Fruit fly (Drosophila melanogaster): ENCODE results near the gene CG9588.

DNA sequence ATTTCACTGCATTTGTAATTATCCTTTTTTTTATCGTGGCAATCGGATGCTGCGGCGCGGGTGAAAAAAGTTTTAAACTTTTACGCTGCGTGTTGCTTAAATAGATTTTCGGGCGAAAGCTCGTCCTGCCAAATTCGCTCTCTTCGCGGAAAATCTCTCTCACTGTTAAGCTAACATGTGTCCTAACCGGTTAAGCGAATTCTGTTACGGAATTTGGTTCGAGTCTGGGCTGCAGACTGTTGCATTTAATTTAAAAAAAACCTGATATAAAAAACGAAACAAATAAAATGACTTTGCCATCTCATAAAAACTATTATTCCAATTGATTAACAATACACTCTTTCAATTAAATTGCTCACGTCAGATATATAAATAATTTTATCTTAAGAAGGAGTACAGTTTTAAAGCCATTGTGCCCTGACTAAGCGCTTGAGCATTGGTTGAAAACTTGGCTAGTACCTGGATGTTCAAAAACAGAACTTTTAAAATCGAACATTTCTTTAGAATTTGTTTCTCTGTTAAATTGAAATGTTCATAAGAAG, 1.9 kb downstream of the CG9588 start, which contains the start of gene Task6:
- TF ChIP-seq psq (optimal IDR thresholded peaks at IDR 0.05), result no peak
- no peak for TF ChIP-seq EcR (GFP tag; optimal IDR thresholded peaks at IDR 0.05)
- TF ChIP-seq Dll (optimal IDR thresholded peaks at IDR 0.05), result no peak
- TF ChIP-seq usp (GFP tag; optimal IDR thresholded peaks at IDR 0.05), result no peak
- no peak for TF ChIP-seq pan (optimal IDR thresholded peaks at IDR 0.05)
- TF ChIP-seq CG8478 (optimal IDR thresholded peaks at IDR 0.05), result no peak
